Worm (Caenorhabditis elegans) whole organism, late embryonic: ENCODE data around the gene R10E8.2.

Experiments
- C38D4.7 ChIP-seq: fragments of 200-800 bp; sonication (Bioruptor generic); optimal IDR thresholded peaks from 2 replicates; lab custom pipeline; 2018; ENCODE audit warnings: mild to moderate bottlenecking, missing genetic modification characterization, moderate library complexity, missing compliant biosample characterization
- F13H6.1 ChIP-seq: sonication (generic microtip); optimal IDR thresholded peaks from 2 replicates; lab custom pipeline; 2016; ENCODE audit warnings: missing genetic modification characterization, missing compliant biosample characterization
- ceh-14 ChIP-seq: sonication (generic microtip); optimal IDR thresholded peaks from 2 replicates; lab custom pipeline; 2016; ENCODE audit warnings: missing genotype, missing genetic modification characterization, missing compliant biosample characterization
- ceh-2 ChIP-seq: sonication (generic microtip); optimal IDR thresholded peaks from 2 replicates; lab custom pipeline; 2016; ENCODE audit warnings: missing genotype, missing genetic modification characterization, missing compliant biosample characterization
- ceh-24 ChIP-seq: sonication (generic microtip); optimal IDR thresholded peaks from 2 replicates; lab custom pipeline; 2016; ENCODE audit warnings: mild to moderate bottlenecking, missing genetic modification characterization, missing compliant biosample characterization
- ceh-31 ChIP-seq: sonication (generic microtip); optimal IDR thresholded peaks from 2 replicates; lab custom pipeline; 2016; ENCODE audit warnings: missing genetic modification characterization, missing compliant biosample characterization
- ceh-34 ChIP-seq: sonication (generic microtip); optimal IDR thresholded peaks from 2 replicates; lab custom pipeline; 2016; ENCODE audit warnings: mild to moderate bottlenecking, missing genetic modification characterization, missing compliant biosample characterization
- ceh-45 ChIP-seq: fragments of 200-800 bp; sonication (Bioruptor generic); IDR thresholded peaks from 2 replicates; pipeline ENCODE4 v1.3.6; 2022; ENCODE audit warnings: missing genetic modification reagents, missing genetic modification characterization, missing compliant biosample characterization
- ceh-9 ChIP-seq: sonication (generic microtip); optimal IDR thresholded peaks from 2 replicates; lab custom pipeline; 2016; ENCODE audit warnings: mild to moderate bottlenecking, missing genetic modification characterization, inconsistent platforms, missing compliant biosample characterization
- elt-2 ChIP-seq: sonication (generic microtip); optimal IDR thresholded peaks from 2 replicates; lab custom pipeline; 2016; ENCODE audit warnings: missing genetic modification reagents, missing genetic modification characterization, missing compliant biosample characterization
- fax-1 ChIP-seq: sonication (generic microtip); optimal IDR thresholded peaks from 2 replicates; lab custom pipeline; 2016; ENCODE audit warnings: missing genotype, missing genetic modification characterization, missing compliant biosample characterization
- fkh-6 ChIP-seq: sonication (generic microtip); optimal IDR thresholded peaks from 2 replicates; lab custom pipeline; 2016; ENCODE audit warnings: missing genetic modification characterization, missing compliant biosample characterization
- gmeb-2 ChIP-seq: sonication (generic microtip); optimal IDR thresholded peaks from 2 replicates; lab custom pipeline; 2016; ENCODE audit warnings: missing genetic modification characterization, inconsistent platforms, missing compliant biosample characterization
- hlh-30 ChIP-seq: sonication (generic microtip); optimal IDR thresholded peaks from 2 replicates; lab custom pipeline; 2017; ENCODE audit warnings: antibody characterized with exemption, missing genetic modification characterization, missing compliant biosample characterization; ENCODE audit not compliant: insufficient read depth
- nhr-232 ChIP-seq: sonication (generic microtip); optimal IDR thresholded peaks from 2 replicates; lab custom pipeline; 2016; ENCODE audit warnings: missing genetic modification characterization, missing compliant biosample characterization
- odd-2 ChIP-seq: sonication (generic microtip); optimal IDR thresholded peaks from 2 replicates; lab custom pipeline; 2017; ENCODE audit warnings: antibody characterized with exemption, mild to moderate bottlenecking, missing genetic modification characterization, missing compliant biosample characterization
- pax-1 ChIP-seq: fragments of 150-350 bp; optimal IDR thresholded peaks from 2 replicates; lab custom pipeline; 2014; ENCODE audit warnings: missing biosample characterization, missing genetic modification characterization
- pha-2 ChIP-seq: sonication (generic microtip); optimal IDR thresholded peaks from 2 replicates; lab custom pipeline; 2017; ENCODE audit warnings: mild to moderate bottlenecking, missing genetic modification characterization, missing compliant biosample characterization
- ref-2 ChIP-seq: sonication (generic microtip); optimal IDR thresholded peaks from 2 replicates; lab custom pipeline; 2016; ENCODE audit warnings: missing genetic modification characterization, missing compliant biosample characterization
- rnt-1 ChIP-seq: sonication (generic microtip); optimal IDR thresholded peaks from 2 replicates; lab custom pipeline; 2016; ENCODE audit warnings: missing genetic modification characterization, missing compliant biosample characterization
- sox-4 ChIP-seq: sonication (generic microtip); optimal IDR thresholded peaks from 2 replicates; lab custom pipeline; 2017; ENCODE audit warnings: mild to moderate bottlenecking, missing genetic modification characterization, inconsistent platforms, missing compliant biosample characterization
- syd-9 ChIP-seq: sonication (generic microtip); optimal IDR thresholded peaks from 2 replicates; lab custom pipeline; 2016; ENCODE audit warnings: mild to moderate bottlenecking, missing genetic modification characterization, moderate library complexity, missing compliant biosample characterization
- tbx-2 ChIP-seq: sonication (generic microtip); optimal IDR thresholded peaks from 2 replicates; lab custom pipeline; 2016; ENCODE audit warnings: missing genetic modification characterization, missing compliant biosample characterization
- tbx-7 ChIP-seq: sonication (generic microtip); optimal IDR thresholded peaks from 2 replicates; lab custom pipeline; 2016; ENCODE audit warnings: missing genotype, missing genetic modification characterization, missing compliant biosample characterization
- unc-42 ChIP-seq: sonication (generic microtip); optimal IDR thresholded peaks from 2 replicates; lab custom pipeline; 2016; ENCODE audit warnings: missing genotype, missing genetic modification characterization, missing compliant biosample characterization
- unc-55 ChIP-seq: sonication (generic microtip); optimal IDR thresholded peaks from 2 replicates; lab custom pipeline; 2017; ENCODE audit warnings: missing biosample characterization, missing genetic modification reagents, missing genetic modification characterization
- unc-86 ChIP-seq: sonication (generic microtip); optimal IDR thresholded peaks from 2 replicates; lab custom pipeline; 2016; ENCODE audit warnings: missing genetic modification characterization, missing compliant biosample characterization
- ztf-16 ChIP-seq: sonication (generic microtip); optimal IDR thresholded peaks from 2 replicates; lab custom pipeline; 2017; ENCODE audit warnings: missing genetic modification characterization, missing compliant biosample characterization

R10E8.2 gene

DNA sequence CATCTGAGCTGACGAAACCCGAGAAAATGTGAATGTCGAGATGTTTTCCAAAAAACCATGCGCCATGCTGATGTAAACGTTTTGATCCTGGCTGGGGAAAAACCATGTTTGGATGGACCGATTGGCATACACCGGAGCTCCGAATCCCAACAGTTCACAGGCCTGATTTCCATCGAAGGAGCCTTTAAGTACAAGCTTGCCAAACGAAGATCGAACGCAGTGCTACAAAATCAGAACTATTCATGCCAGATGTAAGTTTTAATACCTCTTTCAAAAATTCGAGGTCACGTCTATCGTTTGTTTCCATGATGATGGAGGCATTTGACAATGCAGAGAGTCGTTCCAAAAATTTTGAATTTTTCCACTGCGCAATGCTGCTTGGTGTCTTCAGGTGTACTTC, 17.8 kb upstream of the R10E8.2 start:
- TF ChIP-seq hlh-30, result no peak
- TF ChIP-seq tbx-2 (tag; lab: Kevin White, UChicago), result no peak

- TF ChIP-seq sox-4 (tag; lab: Kevin White, UChicago), result no peak
Observed at ce11 chrV:18236714-18237288, 16.8 kb upstream of the R10E8.2 start, which contains the start of gene R10E8.3. R10E8.3 (minus strand) TSS chrV:18236764.

- TF ChIP-seq gmeb-2 (tag; lab: Kevin White, UChicago) (no peak), nhr-232 (tag; lab: Kevin White, UChicago) (no peak), pax-1 (tag; lab: Kevin White, UChicago) (no peak), ceh-9 (tag; lab: Kevin White, UChicago) (no peak), C38D4.7 (GFP tag; lab: Kevin White, UChicago) (no peak), ceh-24 (tag; lab: Kevin White, UChicago) (no peak)
Observed at ce11 chrV:18241328-18241727, 12.3 kb upstream of the R10E8.2 start, which contains the start of gene R10E8.8. R10E8.8 (minus strand) TSS chrV:18241670.

- no peak for TF ChIP-seq unc-55 (GFP tag; lab: Kevin White, UChicago)
- TF ChIP-seq elt-2 (tag; lab: Kevin White, UChicago), result no peak
- TF ChIP-seq fkh-6 (tag; lab: Kevin White, UChicago), result no peak
- no peak for TF ChIP-seq ceh-31 (tag; lab: Kevin White, UChicago)
- no peak for TF ChIP-seq ref-2 (tag; lab: Kevin White, UChicago)
- TF ChIP-seq ceh-34 (tag; lab: Kevin White, UChicago), result no peak
- TF ChIP-seq, all 69 proteins: peak for 0
Observed at ce11 chrV:18243227-18243626, 10.4 kb upstream of the R10E8.2 start.

ce11 chrV:18244408-18244807, 9.2 kb upstream of the R10E8.2 start:
- TF ChIP-seq sox-4 (tag; lab: Kevin White, UChicago) (no peak), unc-42 (no peak), ref-2 (tag; lab: Kevin White, UChicago) (no peak), ceh-14 (no peak), ceh-45 (GFP tag; lab: Robert Waterston, UW) (no peak), rnt-1 (tag; lab: Kevin White, UChicago) (no peak), hlh-30 (no peak), odd-2 (tag; lab: Kevin White, UChicago) (no peak), unc-86 (no peak), fax-1 (tag; lab: Kevin White, UChicago) (no peak), tbx-7 (tag; lab: Kevin White, UChicago) (no peak), F13H6.1 (tag; lab: Kevin White, UChicago) (no peak), pha-2 (tag; lab: Kevin White, UChicago) (no peak)

ce11 chrV:18246077-18246476, 7.5 kb upstream of the R10E8.2 start:
- TF ChIP-seq syd-9 (tag; lab: Kevin White, UChicago) (no peak), ceh-2 (no peak), elt-2 (tag; lab: Kevin White, UChicago) (peak; percentile 7), pax-1 (tag; lab: Kevin White, UChicago) (no peak)

DNA sequence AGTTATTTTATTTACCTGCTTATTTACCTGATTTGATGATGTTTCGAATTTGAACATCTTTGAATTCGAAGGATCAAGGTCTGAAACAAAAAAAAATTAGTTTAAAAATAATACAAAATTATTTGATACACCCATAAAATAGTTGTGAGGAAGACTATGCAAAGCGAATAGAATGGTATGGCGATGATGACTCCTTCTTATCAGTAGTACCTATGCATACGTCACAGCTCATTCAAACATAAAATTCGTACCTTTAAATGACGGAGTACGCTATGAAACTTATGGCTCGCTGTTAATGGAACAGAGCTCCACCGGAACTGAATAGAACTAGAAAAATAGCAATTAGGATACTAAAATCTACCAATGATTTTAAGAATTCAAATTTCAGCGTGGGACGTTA, 1.4 kb upstream of the R10E8.2 start, which contains the start of gene R10E8.1:
R10E8.1 (minus strand) TSS at position 178 of the 400 bp plus-strand sequence.
- TF ChIP-seq fkh-6 (tag; lab: Kevin White, UChicago) (no peak), elt-2 (tag; lab: Kevin White, UChicago) (peak; percentile 13), ztf-16 (tag; lab: Kevin White, UChicago) (no peak)
